Fruit fly (Drosophila melanogaster) Kc167 (cell line): Measurements from ENCODE around the gene GABA-B-R3.

Experiments used
- Myc ChIP-seq: fragments of >200 bp; optimal IDR thresholded peaks from 2 replicates; lab custom pipeline; 2017; ENCODE audit warnings: missing external identifiers
- h ChIP-seq: fragments of >200 bp; optimal IDR thresholded peaks from 3 replicates; lab custom pipeline; 2018; ENCODE audit warnings: missing external identifiers
- insv ChIP-seq: fragments of >200 bp; optimal IDR thresholded peaks from 3 replicates; lab custom pipeline; 2018; ENCODE audit warnings: missing external identifiers
- psq ChIP-seq: fragments of >200 bp; optimal IDR thresholded peaks from 2 replicates; lab custom pipeline; 2017; ENCODE audit warnings: missing external identifiers
- ttk ChIP-seq: sonication (Bioruptor generic); optimal IDR thresholded peaks from 2 replicates; lab custom pipeline; 2017; ENCODE audit warnings: missing external identifiers

- TF ChIP-seq ttk (lab: Kevin White, UChicago) (no peak), insv (lab: Kevin White, UChicago) (no peak), psq (lab: Kevin White, UChicago) (no peak), h (lab: Kevin White, UChicago) (no peak), Myc (lab: Kevin White, UChicago) (no peak)
These were observed 5.5 kb upstream of the GABA-B-R3 start, which contains the start of gene Eaat2 for dm6 chr2L:744295-744694.
